Worm (Caenorhabditis elegans) whole organism, L4 larva: ENCODE results near the gene R10D12.1.

Experiments
- R02D3.7 ChIP-seq: fragments of 150-350 bp; sonication (generic microtip); optimal IDR thresholded peaks from 3 replicates; lab custom pipeline; 2014; ENCODE audit warnings: missing biosample characterization, missing genetic modification characterization
- Y48G9A.11 ChIP-seq: fragments of 200-800 bp; sonication (Bioruptor generic); IDR thresholded peaks from 2 replicates; pipeline ENCODE4 v1.3.6; 2022; ENCODE audit warnings: missing genetic modification reagents, missing genetic modification characterization, missing compliant biosample characterization
- Y5F2A.4 ChIP-seq: fragments of 200-800 bp; sonication (Bioruptor generic); optimal IDR thresholded peaks from 2 replicates; lab custom pipeline; 2018; ENCODE audit warnings: mild to moderate bottlenecking, missing genetic modification characterization, missing compliant biosample characterization
- ZK546.5 ChIP-seq, 2 experiments: sonication (generic microtip); optimal IDR thresholded peaks; 2 replicates each; lab custom pipeline; 2017; ENCODE audit warnings: missing biosample characterization in 2 of 2, missing genetic modification characterization in 2 of 2
- aly-2 ChIP-seq: sonication (generic microtip); optimal IDR thresholded peaks from 2 replicates; lab custom pipeline; 2018; ENCODE audit warnings: missing biosample characterization, missing genetic modification characterization
- ama-1 ChIP-seq: fragments of 150-350 bp; optimal IDR thresholded peaks from 2 replicates; lab custom pipeline; 2014; ENCODE audit warnings: inconsistent platforms, mixed read lengths
- arid-1 ChIP-seq: fragments of 200-800 bp; sonication (Bioruptor generic); conservative IDR thresholded peaks from 2 replicates; pipeline ENCODE4 v1.3.6; 2022; ENCODE audit warnings: missing genetic modification reagents, missing genetic modification characterization, missing compliant biosample characterization
- ceh-62 ChIP-seq: sonication (generic microtip); optimal IDR thresholded peaks from 2 replicates; lab custom pipeline; 2017; ENCODE audit warnings: missing biosample characterization, missing genetic modification characterization
- ces-1 ChIP-seq: fragments of 150-350 bp; sonication (generic microtip); optimal IDR thresholded peaks from 4 replicates; lab custom pipeline; 2014; ENCODE audit warnings: missing biosample characterization, missing genetic modification reagents, missing genetic modification characterization
- daf-16 ChIP-seq, 3 experiments: sonication (generic microtip); optimal IDR thresholded peaks; 2 replicates each; lab custom pipeline; 2016 to 2017; ENCODE audit warnings: missing genetic modification characterization in 3 of 3, missing genetic modification reagents in 3 of 3, mild to moderate bottlenecking in 2 of 3, missing compliant biosample characterization in 2 of 3, missing biosample characterization in 1 of 3, moderate library complexity in 1 of 3
- dmd-6 ChIP-seq: fragments of 200-800 bp; sonication (Bioruptor generic); IDR thresholded peaks from 2 replicates; pipeline ENCODE4 v1.3.6; 2022; ENCODE audit warnings: missing genetic modification reagents, missing genetic modification characterization, missing compliant biosample characterization
- dmd-9 ChIP-seq: fragments of 200-800 bp; sonication (Bioruptor generic); IDR thresholded peaks from 2 replicates; pipeline ENCODE4 v1.3.6; 2022; ENCODE audit warnings: missing genetic modification reagents, missing genetic modification characterization, missing compliant biosample characterization
- dve-1 ChIP-seq: sonication (generic microtip); optimal IDR thresholded peaks from 2 replicates; lab custom pipeline; 2017; ENCODE audit warnings: antibody characterized with exemption, mild to moderate bottlenecking, missing genetic modification characterization, missing compliant biosample characterization; ENCODE audit not compliant: insufficient read depth
- fkh-10 ChIP-seq: fragments of 150-350 bp; optimal IDR thresholded peaks from 2 replicates; lab custom pipeline; 2014; ENCODE audit warnings: missing biosample characterization, missing genetic modification reagents, missing genetic modification characterization
- fos-1 ChIP-seq: fragments of 150-350 bp; optimal IDR thresholded peaks from 2 replicates; lab custom pipeline; 2014; ENCODE audit warnings: missing biosample characterization, missing genetic modification characterization
- hlh-11 ChIP-seq: fragments of 200-800 bp; sonication (Bioruptor generic); optimal IDR thresholded peaks from 2 replicates; lab custom pipeline; 2018; ENCODE audit warnings: mild to moderate bottlenecking, missing genetic modification characterization, missing compliant biosample characterization
- lim-7 ChIP-seq: fragments of 200-800 bp; sonication (Bioruptor generic); IDR thresholded peaks from 2 replicates; pipeline ENCODE4 v1.3.6; 2022; ENCODE audit warnings: missing genetic modification characterization, missing compliant biosample characterization
- madf-9 ChIP-seq: fragments of 200-800 bp; sonication (Bioruptor generic); conservative IDR thresholded peaks from 2 replicates; pipeline ENCODE4 v1.3.6; 2022; ENCODE audit warnings: missing genetic modification reagents, missing genetic modification characterization, missing compliant biosample characterization
- mdl-1 ChIP-seq, 2 experiments: fragments of 150-350 bp in 1 of 2; sonication (generic microtip) in 1 of 2; optimal IDR thresholded peaks; 2 replicates each; lab custom pipeline; 2014 to 2017; ENCODE audit warnings: missing biosample characterization in 2 of 2, missing genetic modification characterization in 2 of 2
- mep-1 ChIP-seq: fragments of 150-350 bp; sonication (generic microtip); optimal IDR thresholded peaks from 3 replicates; lab custom pipeline; 2014; ENCODE audit warnings: missing biosample characterization, missing genetic modification characterization
- nhr-10 ChIP-seq: fragments of 150-350 bp; optimal IDR thresholded peaks from 2 replicates; lab custom pipeline; 2014; ENCODE audit warnings: missing biosample characterization, missing genetic modification characterization
- nhr-28 ChIP-seq: fragments of 150-350 bp; optimal IDR thresholded peaks from 2 replicates; lab custom pipeline; 2014; ENCODE audit warnings: missing biosample characterization, missing genetic modification characterization
- nhr-77 ChIP-seq: fragments of 150-350 bp; optimal IDR thresholded peaks from 2 replicates; lab custom pipeline; 2014; ENCODE audit warnings: missing biosample characterization, missing genetic modification characterization
- php-3 ChIP-seq: fragments of 200-800 bp; sonication (Bioruptor generic); IDR thresholded peaks from 2 replicates; pipeline ENCODE4 v1.3.6; 2022; ENCODE audit warnings: missing genetic modification reagents, missing genetic modification characterization, missing compliant biosample characterization
- spr-1 ChIP-seq: sonication (generic microtip); optimal IDR thresholded peaks from 2 replicates; lab custom pipeline; 2016; ENCODE audit warnings: mild to moderate bottlenecking, missing genetic modification characterization, missing compliant biosample characterization
- unc-130 ChIP-seq: sonication (generic microtip); optimal IDR thresholded peaks from 2 replicates; lab custom pipeline; 2016; ENCODE audit warnings: missing genetic modification reagents, missing genetic modification characterization, missing compliant biosample characterization
- unc-39 ChIP-seq: sonication (generic microtip); optimal IDR thresholded peaks from 2 replicates; lab custom pipeline; 2017; ENCODE audit warnings: missing biosample characterization, missing genetic modification characterization
- unc-62 ChIP-seq, 3 experiments: fragments of 150-350 bp in 1 of 3; sonication (generic microtip); optimal IDR thresholded peaks in 2 of 3; peaks in 1 of 3; 1 replicate in 1 of 3; 2 replicates in 2 of 3; lab custom pipeline; 2014 to 2017; ENCODE audit warnings: missing biosample characterization in 3 of 3, missing genetic modification characterization in 3 of 3, missing genetic modification reagents in 3 of 3, missing genotype in 1 of 3
- zip-2 ChIP-seq: fragments of 150-350 bp; optimal IDR thresholded peaks from 2 replicates; lab custom pipeline; 2014; ENCODE audit warnings: missing biosample characterization, missing genetic modification characterization
- ztf-7 ChIP-seq: fragments of 150-350 bp; optimal IDR thresholded peaks from 2 replicates; lab custom pipeline; 2014; ENCODE audit warnings: missing biosample characterization, missing genetic modification characterization

The R10D12.1 gene

DNA sequence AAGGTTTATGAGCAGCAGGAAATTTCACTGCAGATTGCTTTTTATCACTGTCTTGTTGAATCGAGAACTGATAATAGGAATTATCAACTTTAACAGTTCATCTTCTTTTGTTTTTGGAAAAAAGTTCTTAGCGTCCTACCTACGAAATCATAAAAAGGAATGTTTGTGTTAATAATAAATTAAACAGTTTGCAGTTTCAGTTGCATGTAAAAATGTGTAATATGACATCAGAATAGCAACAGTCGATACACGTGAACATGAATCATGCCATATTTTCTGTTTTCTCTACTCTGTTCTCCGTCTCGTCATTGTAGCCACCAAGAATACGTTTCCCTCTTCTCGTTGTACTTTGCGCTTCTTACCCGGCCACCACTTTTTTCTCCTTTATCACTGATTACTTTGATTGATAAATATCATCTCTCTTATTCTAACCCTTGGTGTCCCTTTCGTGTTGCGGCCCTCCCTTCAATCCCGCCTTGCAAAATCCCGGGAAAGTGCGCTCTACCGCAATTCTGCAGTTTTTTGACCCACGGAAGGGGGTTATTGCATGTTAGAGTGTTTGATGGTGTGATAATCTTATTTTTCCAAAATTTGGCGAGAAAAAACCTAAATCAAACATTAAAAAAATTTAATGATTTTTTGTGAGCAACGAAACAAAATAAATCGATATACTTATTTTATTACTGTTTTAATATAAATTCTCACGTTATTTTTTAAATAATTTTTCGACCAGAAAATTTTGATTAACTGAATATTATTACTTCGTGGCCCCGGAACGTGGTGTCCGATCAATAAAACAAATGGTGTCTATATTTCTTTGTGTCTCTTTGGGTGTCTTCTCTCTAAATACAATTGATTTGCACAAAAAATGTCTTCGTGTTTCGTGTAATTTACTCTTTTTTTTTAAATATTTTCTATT, 41.7 kb downstream of the R10D12.1 start, which contains the start of gene sptl-3 (continued):
- no peak for TF ChIP-seq unc-130 (GFP tag; lab: Kevin White, UChicago)
- TF ChIP-seq nhr-10, result peak; percentile 63
- no peak for TF ChIP-seq zip-2 (tag; lab: Kevin White, UChicago)
- peak in 1 of 2 experiments; percentile 11 for TF ChIP-seq unc-62 (GFP tag; optimal IDR thresholded peaks at IDR 0.05 in 1 of 2; lab: Kevin White, UChicago)
- peak; percentile 13 for TF ChIP-seq unc-62 (tag; optimal IDR thresholded peaks at IDR 0.05; lab: Kevin White, UChicago)
- no peak for TF ChIP-seq madf-9 (GFP tag; lab: Robert Waterston, UW)
- no peak for TF ChIP-seq dmd-9
- TF ChIP-seq mep-1 (tag; lab: Kevin White, UChicago), result peak; percentile 39
- no peak for TF ChIP-seq fos-1 (tag; lab: Kevin White, UChicago)

DNA sequence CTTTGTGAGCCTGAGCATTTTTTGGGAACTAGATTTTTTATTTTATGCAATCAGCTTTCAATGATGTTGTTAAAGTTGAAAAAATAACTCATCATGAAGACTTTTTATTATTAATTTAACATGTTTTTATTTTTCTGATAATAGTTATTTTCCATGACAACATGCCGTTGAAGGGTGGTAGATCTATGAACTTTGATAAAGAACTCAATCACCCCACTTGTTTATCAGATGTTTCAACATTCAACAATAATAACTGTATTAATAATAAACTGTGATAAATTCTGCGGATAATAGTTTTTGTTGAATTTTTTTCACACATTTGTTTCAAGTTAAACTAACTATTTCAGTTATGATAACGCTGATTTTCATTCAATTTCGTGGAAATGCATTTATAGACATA, 43.0 kb downstream of the R10D12.1 start:
- TF ChIP-seq ZK546.5 (tag; optimal IDR thresholded peaks at IDR 0.05; lab: Kevin White, UChicago), result no peak
- no peak for TF ChIP-seq dmd-9
- TF ChIP-seq hlh-11 (tag; lab: Kevin White, UChicago), result peak; percentile 45
- TF ChIP-seq php-3, result peak; percentile 55; the same call in 1 of the 2 replicates
- TF ChIP-seq nhr-28 (tag; lab: Kevin White, UChicago), result peak; percentile 37
- no peak for TF ChIP-seq mdl-1 (tag; optimal IDR thresholded peaks at IDR 0.05; lab: Kevin White, UChicago)
- no peak for TF ChIP-seq Y5F2A.4 (GFP tag; lab: Kevin White, UChicago)
- no peak for TF ChIP-seq ama-1 (lab: Kevin White, UChicago)
- no peak for TF ChIP-seq spr-1 (tag; lab: Kevin White, UChicago)
- TF ChIP-seq mep-1 (tag; lab: Kevin White, UChicago), result no peak
- no peak for TF ChIP-seq daf-16 (GFP tag; optimal IDR thresholded peaks at IDR 0.05; lab: Kevin White, UChicago)
- peak; percentile 96 for TF ChIP-seq daf-16 (tag; optimal IDR thresholded peaks at IDR 0.05; lab: Kevin White, UChicago)
- TF ChIP-seq R02D3.7 (tag; lab: Kevin White, UChicago), result no peak
- TF ChIP-seq fkh-10, result no peak
- no peak for TF ChIP-seq Y48G9A.11
- TF ChIP-seq fos-1 (tag; lab: Kevin White, UChicago), result no peak
- TF ChIP-seq ztf-7, result no peak
- TF ChIP-seq unc-39 (tag; lab: Kevin White, UChicago), result no peak
- TF ChIP-seq dmd-6 (GFP tag; lab: Robert Waterston, UW), result peak; percentile 64
- TF ChIP-seq arid-1 (GFP tag; lab: Robert Waterston, UW), result no peak
- TF ChIP-seq nhr-77 (tag; lab: Kevin White, UChicago), result peak; percentile 53
- peak; percentile 76 for TF ChIP-seq dve-1 (tag; lab: Kevin White, UChicago)
- TF ChIP-seq, all 104 proteins: peak for 7

DNA sequence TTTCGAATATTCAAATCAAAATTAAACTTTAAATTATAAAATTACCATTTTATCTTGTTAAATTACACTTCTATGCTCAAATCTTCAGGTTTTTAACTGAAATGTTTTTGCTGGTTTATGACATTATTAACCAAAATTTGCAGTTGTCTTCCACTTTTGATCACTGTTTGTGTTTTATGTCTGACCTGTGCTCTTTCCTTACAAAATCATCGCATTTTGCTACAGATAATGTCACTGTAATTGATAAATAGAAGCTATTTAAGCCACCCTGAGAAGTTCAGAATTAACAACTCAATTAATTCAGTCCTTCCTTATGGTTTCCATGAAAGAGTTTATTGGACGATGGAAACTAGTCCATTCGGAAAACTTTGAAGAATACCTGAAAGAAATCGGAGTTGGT, 44.0 kb downstream of the R10D12.1 start, which contains the start of gene lbp-8:
lbp-8 (plus strand) TSS at position 301 of the 400 bp plus-strand sequence.
- TF ChIP-seq arid-1 (GFP tag; lab: Robert Waterston, UW), result no peak
- TF ChIP-seq, all 104 proteins: peak for 0

DNA sequence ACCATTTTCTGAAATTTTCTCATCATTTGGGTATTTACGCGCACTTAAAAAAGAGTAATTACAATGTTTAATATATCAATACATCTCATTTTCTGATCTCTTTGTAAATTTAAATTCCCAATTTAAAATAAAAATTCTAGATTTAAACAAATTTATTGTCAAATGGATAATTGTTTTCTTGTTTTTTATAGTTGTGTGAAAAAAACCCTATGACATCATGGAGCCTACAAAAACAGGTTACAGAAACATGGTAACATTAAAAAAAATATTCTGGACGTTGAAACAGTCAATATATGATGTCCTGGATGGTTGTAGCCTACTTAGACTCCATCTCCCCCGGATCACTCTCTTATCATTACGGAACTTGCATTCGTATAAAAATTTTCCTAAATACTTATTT, 44.9 kb downstream of the R10D12.1 start, which contains the start of gene spp-12:
spp-12 (plus strand) TSS at position 301 of the 400 bp plus-strand sequence.
- TF ChIP-seq zip-2 (tag; lab: Kevin White, UChicago), result no peak
- no peak for TF ChIP-seq ces-1 (GFP tag; lab: Kevin White, UChicago)
- TF ChIP-seq mdl-1 (tag; optimal IDR thresholded peaks at IDR 0.05; lab: Kevin White, UChicago), result no peak
- TF ChIP-seq ceh-62 (tag; lab: Kevin White, UChicago), result no peak
- no peak for TF ChIP-seq Y5F2A.4 (GFP tag; lab: Kevin White, UChicago)
- no peak for TF ChIP-seq aly-2 (tag; lab: Kevin White, UChicago)
- no peak for TF ChIP-seq unc-130 (GFP tag; lab: Kevin White, UChicago)
- TF ChIP-seq lim-7 (GFP tag; lab: Robert Waterston, UW), result no peak
